Worm (Caenorhabditis elegans): ENCODE data around the gene M03F4.4.
A peak's percentile ranks its signal among the peaks of the same experiment; 100 is the strongest.

The M03F4.4 gene

DNA sequence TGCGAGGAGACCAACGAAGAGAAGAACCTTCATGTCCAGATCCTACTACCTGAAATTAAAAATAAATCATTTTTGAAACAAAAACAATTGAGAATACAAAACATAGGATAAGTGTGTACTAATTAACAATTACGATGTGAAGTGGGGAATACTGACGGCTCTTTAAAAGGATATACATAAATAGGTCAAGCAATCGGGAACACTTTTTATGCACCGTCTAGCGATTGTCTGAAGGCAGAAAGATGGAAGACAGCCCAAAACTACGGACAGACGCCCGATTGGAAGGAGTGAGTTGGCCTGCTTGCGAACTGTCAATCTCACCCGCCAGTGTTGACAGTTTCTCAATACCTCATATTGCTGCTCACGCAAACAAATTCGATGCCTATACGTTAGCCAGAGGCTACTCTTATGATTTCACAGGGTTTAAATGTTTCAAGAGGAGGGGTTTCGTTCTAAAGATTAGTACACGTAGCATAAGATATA is 13.7 kb upstream of the M03F4.4 start, which contains the start of gene calu-1:
Gene calu-1 (minus strand): TSS at position 51 of the 483 bp plus-strand sequence.
- TF ChIP-seq ceh-39 (tag; optimal IDR thresholded peaks at IDR 0.05) (no peak), elt-1 (tag; optimal IDR thresholded peaks at IDR 0.05; ENCODE audit: borderline replicate concordance, insufficient read depth) (no peak), nhr-2 (tag; optimal IDR thresholded peaks at IDR 0.05) (no peak), lin-13 (tag; optimal IDR thresholded peaks at IDR 0.05) (no peak), flh-1 (GFP tag; optimal IDR thresholded peaks at IDR 0.05) (no peak), lsy-2 (tag; optimal IDR thresholded peaks at IDR 0.05) (no peak), mep-1 (tag; optimal IDR thresholded peaks at IDR 0.05) (no peak), hlh-1 (tag; optimal IDR thresholded peaks at IDR 0.05) (no peak), tbx-8 (GFP tag; optimal IDR thresholded peaks at IDR 0.05) (no peak), sem-2 (GFP tag; optimal IDR thresholded peaks at IDR 0.05) (no peak), nhr-12 (tag; optimal IDR thresholded peaks at IDR 0.05) (no peak), blmp-1 (tag; optimal IDR thresholded peaks at IDR 0.05) (no peak), nhr-28 (tag; optimal IDR thresholded peaks at IDR 0.05) (no peak), lin-32 (GFP tag; optimal IDR thresholded peaks at IDR 0.05) (no peak), zip-8 (tag; optimal IDR thresholded peaks at IDR 0.05) (no peak), ham-2 (GFP tag; optimal IDR thresholded peaks at IDR 0.05) (no peak), ceh-83 (GFP tag; optimal IDR thresholded peaks at IDR 0.05) (no peak), unc-62 (GFP tag; optimal IDR thresholded peaks at IDR 0.05) (no peak), nhr-76 (tag; optimal IDR thresholded peaks at IDR 0.05) (no peak)

DNA sequence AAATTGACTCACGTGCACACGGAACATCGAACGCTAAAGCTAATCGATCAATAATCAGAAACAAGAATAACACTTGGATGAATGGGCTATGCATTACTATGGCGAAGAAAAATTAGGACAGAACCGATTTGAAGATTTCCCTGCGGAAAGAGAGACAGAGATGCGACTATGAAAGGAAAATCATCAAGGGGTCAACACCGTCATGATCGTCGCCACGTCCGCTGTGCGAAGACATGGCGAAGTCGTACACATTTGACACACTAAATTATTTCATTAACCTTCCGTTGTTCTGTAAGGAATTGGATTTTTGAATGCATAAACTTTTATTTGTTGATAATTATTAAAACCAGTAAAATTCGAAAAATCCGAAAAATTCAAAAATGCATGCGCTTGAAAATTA is 12.0 kb upstream of the M03F4.4 start, which contains the start of gene M03F4.6:
Gene M03F4.6 (minus strand): TSS at position 101 of the 400 bp plus-strand sequence.
- TF ChIP-seq lin-13 (tag; optimal IDR thresholded peaks at IDR 0.05) (no peak), flh-1 (GFP tag; optimal IDR thresholded peaks at IDR 0.05) (no peak), M03D4.4 (tag; optimal IDR thresholded peaks at IDR 0.05) (no peak), lsy-2 (tag; optimal IDR thresholded peaks at IDR 0.05) (no peak), cnd-1 (tag; optimal IDR thresholded peaks at IDR 0.05) (no peak), bed-3 (GFP tag; optimal IDR thresholded peaks at IDR 0.05) (no peak), ceh-43 (GFP tag; optimal IDR thresholded peaks at IDR 0.05) (no peak), unc-39 (tag; optimal IDR thresholded peaks at IDR 0.05) (no peak), zip-8 (tag; optimal IDR thresholded peaks at IDR 0.05) (no peak), blmp-1 (tag; optimal IDR thresholded peaks at IDR 0.05) (no peak), elt-3 (tag; optimal IDR thresholded peaks at IDR 0.05) (no peak), nhr-2 (tag; optimal IDR thresholded peaks at IDR 0.05) (no peak), mab-5 (tag; optimal IDR thresholded peaks at IDR 0.05) (no peak), drap-1 (GFP tag; optimal IDR thresholded peaks at IDR 0.05) (no peak), ham-2 (GFP tag; optimal IDR thresholded peaks at IDR 0.05) (no peak), unc-120 (tag; optimal IDR thresholded peaks at IDR 0.05; ENCODE audit: poor library complexity, severe bottlenecking) (no peak), ceh-39 (tag; optimal IDR thresholded peaks at IDR 0.05) (no peak), nhr-237 (tag; optimal IDR thresholded peaks at IDR 0.05) (no peak), lin-32 (GFP tag; optimal IDR thresholded peaks at IDR 0.05) (no peak)

DNA sequence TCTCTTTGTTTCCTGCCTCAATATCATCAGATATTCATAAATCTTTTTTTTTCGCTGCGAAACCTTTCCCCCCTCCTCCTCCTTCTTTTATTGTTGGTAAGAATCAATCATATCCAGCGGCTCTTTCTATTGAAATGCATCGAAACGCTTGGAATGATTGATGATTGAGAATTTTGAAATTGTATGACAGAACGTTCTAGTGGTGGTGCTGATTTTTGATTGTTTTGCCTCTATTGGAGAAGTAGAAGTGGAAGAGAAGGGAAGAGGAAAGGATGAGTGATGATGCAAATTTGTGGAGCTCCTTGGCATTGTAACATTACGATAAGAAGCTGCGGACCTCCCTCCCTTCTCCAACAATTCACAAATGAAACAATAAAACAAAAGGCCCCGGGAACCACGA is 8.4 kb upstream of the M03F4.4 start:
- peak; percentile 60 for TF ChIP-seq unc-120 (tag; optimal IDR thresholded peaks at IDR 0.05; ENCODE audit: poor library complexity, severe bottlenecking)
- TF ChIP-seq ceh-43 (GFP tag; optimal IDR thresholded peaks at IDR 0.05): no peak
- TF ChIP-seq hlh-1 (tag; optimal IDR thresholded peaks at IDR 0.05): no peak
- no peak for TF ChIP-seq pha-4 (tag; optimal IDR thresholded peaks at IDR 0.05)
- no peak for TF ChIP-seq nhr-12 (tag; optimal IDR thresholded peaks at IDR 0.05)
- TF ChIP-seq unc-62 (GFP tag; optimal IDR thresholded peaks at IDR 0.05): peak; percentile 90
- no peak for TF ChIP-seq snpc-4 (tag; optimal IDR thresholded peaks at IDR 0.05)
- no peak for TF ChIP-seq elt-1 (tag; optimal IDR thresholded peaks at IDR 0.05; ENCODE audit: borderline replicate concordance, insufficient read depth)

DNA sequence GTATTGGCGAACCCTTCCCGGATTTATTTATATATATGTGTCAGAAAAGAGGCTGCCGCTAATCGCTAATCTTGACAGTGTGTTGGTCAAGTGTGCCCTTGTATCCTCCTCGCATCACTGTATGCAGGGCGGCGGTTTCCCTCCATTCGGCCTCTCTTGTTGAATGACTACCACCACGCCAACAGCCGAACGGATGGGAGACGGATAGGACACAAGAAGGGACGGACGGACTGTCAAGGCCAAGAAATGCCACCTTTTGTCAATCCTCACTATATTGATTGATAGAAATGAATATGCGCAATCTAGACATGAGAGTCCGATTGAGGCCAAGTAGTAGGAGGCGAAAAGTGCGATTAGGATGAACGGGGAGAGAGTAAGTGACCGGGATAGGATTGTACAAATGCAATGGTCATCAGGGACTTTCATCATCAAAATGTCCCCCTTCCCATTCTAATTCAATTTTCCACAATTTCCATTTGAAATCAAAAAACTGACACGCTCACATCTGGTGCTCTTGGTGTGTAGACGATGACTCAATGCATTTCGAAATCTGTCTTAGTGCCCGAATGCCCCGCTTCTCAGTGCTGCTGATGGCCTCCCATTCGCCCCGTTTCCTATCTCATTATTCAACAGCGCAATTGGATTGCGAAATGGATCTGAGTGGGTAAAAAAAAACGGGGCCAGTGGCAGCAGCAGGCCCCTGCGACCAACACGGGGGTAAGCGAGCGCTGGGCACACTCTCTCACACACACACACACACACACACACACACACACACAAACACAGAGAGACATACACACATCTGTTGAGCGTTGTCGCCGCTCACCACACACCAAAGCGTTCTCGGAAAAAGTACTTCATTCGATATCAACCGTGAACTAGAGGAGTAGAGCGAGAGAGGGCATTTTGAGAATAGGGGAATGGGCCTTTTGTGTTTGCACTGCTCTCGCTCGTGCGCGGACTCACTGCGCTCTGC is 4.8 kb upstream of the M03F4.4 start:
- TF ChIP-seq zip-8 (tag; optimal IDR thresholded peaks at IDR 0.05) (no peak), unc-120 (tag; optimal IDR thresholded peaks at IDR 0.05; ENCODE audit: poor library complexity, severe bottlenecking) (peak; percentile 58), hlh-1 (tag; optimal IDR thresholded peaks at IDR 0.05) (no peak), lin-13 (tag; optimal IDR thresholded peaks at IDR 0.05) (no peak), ztf-11 (tag; optimal IDR thresholded peaks at IDR 0.05) (no peak), cnd-1 (tag; optimal IDR thresholded peaks at IDR 0.05) (peak; percentile 42), nhr-2 (tag; optimal IDR thresholded peaks at IDR 0.05) (peak; percentile 97), elt-3 (tag; optimal IDR thresholded peaks at IDR 0.05) (no peak), bed-3 (GFP tag; optimal IDR thresholded peaks at IDR 0.05) (no peak), elt-1 (tag; optimal IDR thresholded peaks at IDR 0.05; ENCODE audit: borderline replicate concordance, insufficient read depth) (no peak), ces-1 (GFP tag; optimal IDR thresholded peaks at IDR 0.05) (peak; percentile 80), sem-2 (GFP tag; optimal IDR thresholded peaks at IDR 0.05) (no peak), tbx-8 (GFP tag; optimal IDR thresholded peaks at IDR 0.05) (no peak), flh-1 (GFP tag; optimal IDR thresholded peaks at IDR 0.05) (no peak), snpc-4 (tag; optimal IDR thresholded peaks at IDR 0.05) (no peak), pha-4 (tag; optimal IDR thresholded peaks at IDR 0.05) (peak; percentile 79), unc-39 (tag; optimal IDR thresholded peaks at IDR 0.05) (no peak), ham-2 (GFP tag; optimal IDR thresholded peaks at IDR 0.05) (peak; percentile 97), drap-1 (GFP tag; optimal IDR thresholded peaks at IDR 0.05) (peak; percentile 8), ceh-39 (tag; optimal IDR thresholded peaks at IDR 0.05) (no peak), blmp-1 (tag; optimal IDR thresholded peaks at IDR 0.05) (no peak), lsy-2 (tag; optimal IDR thresholded peaks at IDR 0.05) (peak; percentile 0), lin-32 (GFP tag; optimal IDR thresholded peaks at IDR 0.05) (peak; percentile 7), M03D4.4 (tag; optimal IDR thresholded peaks at IDR 0.05) (peak; percentile 71), nhr-12 (tag; optimal IDR thresholded peaks at IDR 0.05) (no peak), ceh-83 (GFP tag; optimal IDR thresholded peaks at IDR 0.05) (no peak), ceh-43 (GFP tag; optimal IDR thresholded peaks at IDR 0.05) (no peak), unc-62 (GFP tag; optimal IDR thresholded peaks at IDR 0.05) (peak; percentile 45), nhr-76 (tag; optimal IDR thresholded peaks at IDR 0.05) (no peak), mep-1 (tag; optimal IDR thresholded peaks at IDR 0.05) (peak; percentile 9), mab-5 (tag; optimal IDR thresholded peaks at IDR 0.05) (no peak), nhr-28 (tag; optimal IDR thresholded peaks at IDR 0.05) (no peak), nhr-237 (tag; optimal IDR thresholded peaks at IDR 0.05) (peak; percentile 22), mls-2 (tag; optimal IDR thresholded peaks at IDR 0.05) (peak; percentile 21)

Measured in whole organism, mixed stage, embryonic.